Worm (Caenorhabditis elegans) whole organism, L4 larva: ENCODE measurements around the gene F37C12.18.
A peak's percentile ranks its signal among the peaks of the same experiment; 100 is the strongest.

Source experiments
- D1046.2 ChIP-seq: fragments of 200-800 bp; sonication (Bioruptor generic); IDR thresholded peaks from 2 replicates; pipeline ENCODE4 v1.3.6; 2022; ENCODE audit warnings: missing genetic modification characterization, missing compliant biosample characterization
- F37D6.2 ChIP-seq: sonication (generic microtip); optimal IDR thresholded peaks from 2 replicates; lab custom pipeline; 2016; ENCODE audit warnings: mild to moderate bottlenecking, missing genetic modification characterization, missing compliant biosample characterization
- F49E8.2 ChIP-seq: sonication (generic microtip); optimal IDR thresholded peaks from 2 replicates; lab custom pipeline; 2016; ENCODE audit warnings: missing compliant biosample characterization, mild to moderate bottlenecking, missing genetic modification characterization, borderline replicate concordance
- R02D3.7 ChIP-seq: fragments of 150-350 bp; sonication (generic microtip); optimal IDR thresholded peaks from 3 replicates; lab custom pipeline; 2014; ENCODE audit warnings: missing biosample characterization, missing genetic modification characterization
- Y105C5A.15 ChIP-seq: fragments of 200-800 bp; sonication (Bioruptor generic); IDR thresholded peaks from 2 replicates; pipeline ENCODE4 v1.3.6; 2022; ENCODE audit warnings: missing genetic modification characterization, missing compliant biosample characterization
- Y75B8A.6 ChIP-seq: fragments of 200-800 bp; sonication (Bioruptor generic); IDR thresholded peaks from 2 replicates; pipeline ENCODE4 v1.3.6; 2022; ENCODE audit warnings: missing genetic modification reagents, missing genetic modification characterization, missing compliant biosample characterization
- ZK546.5 ChIP-seq, 2 experiments: sonication (generic microtip); optimal IDR thresholded peaks; 2 replicates each; lab custom pipeline; 2017; ENCODE audit warnings: missing biosample characterization in 2 of 2, missing genetic modification characterization in 2 of 2
- aha-1 ChIP-seq: fragments of 150-350 bp; peaks from one replicate; lab custom pipeline; 2014; ENCODE audit warnings: missing biosample characterization, missing genetic modification characterization
- aly-2 ChIP-seq: sonication (generic microtip); optimal IDR thresholded peaks from 2 replicates; lab custom pipeline; 2018; ENCODE audit warnings: missing biosample characterization, missing genetic modification characterization
- ama-1 ChIP-seq: fragments of 150-350 bp; optimal IDR thresholded peaks from 2 replicates; lab custom pipeline; 2014; ENCODE audit warnings: inconsistent platforms, mixed read lengths
- arid-1 ChIP-seq: fragments of 200-800 bp; sonication (Bioruptor generic); conservative IDR thresholded peaks from 2 replicates; pipeline ENCODE4 v1.3.6; 2022; ENCODE audit warnings: missing genetic modification reagents, missing genetic modification characterization, missing compliant biosample characterization
- ceh-44 ChIP-seq: fragments of 200-800 bp; sonication (Bioruptor generic); IDR thresholded peaks from 2 replicates; pipeline ENCODE4 v1.3.6; 2022; ENCODE audit warnings: missing genetic modification reagents, missing genetic modification characterization, missing compliant biosample characterization
- ceh-62 ChIP-seq: sonication (generic microtip); optimal IDR thresholded peaks from 2 replicates; lab custom pipeline; 2017; ENCODE audit warnings: missing biosample characterization, missing genetic modification characterization
- ceh-82 ChIP-seq: sonication (generic microtip); optimal IDR thresholded peaks from 2 replicates; lab custom pipeline; 2017; ENCODE audit warnings: missing biosample characterization, missing genetic modification characterization
- ctbp-1 ChIP-seq: fragments of 200-800 bp; sonication (Bioruptor generic); IDR thresholded peaks from 2 replicates; pipeline ENCODE4 v1.3.6; 2022; ENCODE audit warnings: missing genetic modification reagents, missing genetic modification characterization, missing compliant biosample characterization
- duxl-1 ChIP-seq: sonication (generic microtip); optimal IDR thresholded peaks from 2 replicates; lab custom pipeline; 2016; ENCODE audit warnings: mild to moderate bottlenecking, missing genetic modification characterization, moderate library complexity, missing compliant biosample characterization; ENCODE audit not compliant: poor library complexity
- egl-27 ChIP-seq: sonication (generic microtip); optimal IDR thresholded peaks from 3 replicates; lab custom pipeline; 2017; ENCODE audit warnings: missing biosample characterization, missing genetic modification reagents, missing genetic modification characterization
- egl-43 ChIP-seq: fragments of 200-800 bp; sonication (Bioruptor generic); IDR thresholded peaks from 2 replicates; pipeline ENCODE4 v1.3.6; 2022; ENCODE audit warnings: missing genetic modification reagents, missing genetic modification characterization, missing compliant biosample characterization
- hlh-11 ChIP-seq: fragments of 200-800 bp; sonication (Bioruptor generic); optimal IDR thresholded peaks from 2 replicates; lab custom pipeline; 2018; ENCODE audit warnings: mild to moderate bottlenecking, missing genetic modification characterization, missing compliant biosample characterization
- hlh-30 ChIP-seq: sonication (generic microtip); optimal IDR thresholded peaks from 2 replicates; lab custom pipeline; 2017; ENCODE audit warnings: antibody characterized with exemption, mild to moderate bottlenecking, missing genetic modification characterization, missing compliant biosample characterization; ENCODE audit not compliant: insufficient read depth
- lim-7 ChIP-seq: fragments of 200-800 bp; sonication (Bioruptor generic); IDR thresholded peaks from 2 replicates; pipeline ENCODE4 v1.3.6; 2022; ENCODE audit warnings: missing genetic modification characterization, missing compliant biosample characterization
- lin-13 ChIP-seq: fragments of 150-350 bp; optimal IDR thresholded peaks from 2 replicates; lab custom pipeline; 2014; ENCODE audit warnings: missing biosample characterization, missing genetic modification reagents, missing genetic modification characterization
- lin-15B ChIP-seq: fragments of 150-350 bp; sonication (generic microtip); optimal IDR thresholded peaks from 3 replicates; lab custom pipeline; 2014; ENCODE audit warnings: missing biosample characterization, missing genetic modification characterization
- lin-29 ChIP-seq: fragments of 200-800 bp; sonication (Bioruptor generic); IDR thresholded peaks from 2 replicates; pipeline ENCODE4 v1.3.6; 2022; ENCODE audit warnings: missing genetic modification reagents, missing genetic modification characterization, missing compliant biosample characterization
- lin-38 ChIP-seq: fragments of 200-800 bp; sonication (Bioruptor generic); IDR thresholded peaks from 2 replicates; pipeline ENCODE4 v1.3.6; 2022; ENCODE audit warnings: missing genetic modification reagents, missing genetic modification characterization, missing compliant biosample characterization
- lir-3 ChIP-seq: sonication (generic microtip); optimal IDR thresholded peaks from 2 replicates; lab custom pipeline; 2016; ENCODE audit warnings: mild to moderate bottlenecking, missing genetic modification characterization, missing compliant biosample characterization
- mdl-1 ChIP-seq, 2 experiments: fragments of 150-350 bp in 1 of 2; sonication (generic microtip) in 1 of 2; optimal IDR thresholded peaks; 2 replicates each; lab custom pipeline; 2014 to 2017; ENCODE audit warnings: missing biosample characterization in 2 of 2, missing genetic modification characterization in 2 of 2
- mep-1 ChIP-seq: fragments of 150-350 bp; sonication (generic microtip); optimal IDR thresholded peaks from 3 replicates; lab custom pipeline; 2014; ENCODE audit warnings: missing biosample characterization, missing genetic modification characterization
- mes-2 ChIP-seq: sonication (generic microtip); optimal IDR thresholded peaks from 2 replicates; lab custom pipeline; 2016; ENCODE audit warnings: missing genotype, mild to moderate bottlenecking, missing genetic modification characterization, missing compliant biosample characterization; ENCODE audit not compliant: poor library complexity, severe bottlenecking
- mxl-3 ChIP-seq: fragments of 200-800 bp; sonication (Bioruptor generic); optimal IDR thresholded peaks from 2 replicates; lab custom pipeline; 2018; ENCODE audit warnings: mild to moderate bottlenecking, missing genetic modification characterization, missing compliant biosample characterization
- nhr-10 ChIP-seq: fragments of 150-350 bp; optimal IDR thresholded peaks from 2 replicates; lab custom pipeline; 2014; ENCODE audit warnings: missing biosample characterization, missing genetic modification characterization
- nhr-237 ChIP-seq: sonication (generic microtip); optimal IDR thresholded peaks from 2 replicates; lab custom pipeline; 2017; ENCODE audit warnings: missing biosample characterization, missing genetic modification characterization
- nhr-41 ChIP-seq: fragments of 200-800 bp; sonication (Bioruptor generic); IDR thresholded peaks from 2 replicates; pipeline ENCODE4 v1.3.6; 2022; ENCODE audit warnings: missing genetic modification reagents, missing genetic modification characterization, missing compliant biosample characterization
- nhr-76 ChIP-seq: fragments of 150-350 bp; optimal IDR thresholded peaks from 2 replicates; lab custom pipeline; 2014; ENCODE audit warnings: missing biosample characterization, missing genetic modification characterization
- pha-4 ChIP-seq, 2 experiments: fragments of 150-350 bp in 1 of 2; fragments of 200-800 bp in 1 of 2; sonication (Bioruptor generic) in 1 of 2; IDR thresholded peaks in 1 of 2; optimal IDR thresholded peaks in 1 of 2; 2 replicates each; pipeline versions ENCODE4 v1.3.6 to Lab custom; 2014 to 2022; ENCODE audit warnings: missing genetic modification characterization in 2 of 2, missing genetic modification reagents in 2 of 2, missing biosample characterization in 1 of 2, missing compliant biosample characterization in 1 of 2
- php-3 ChIP-seq: fragments of 200-800 bp; sonication (Bioruptor generic); IDR thresholded peaks from 2 replicates; pipeline ENCODE4 v1.3.6; 2022; ENCODE audit warnings: missing genetic modification reagents, missing genetic modification characterization, missing compliant biosample characterization
- rbr-2 ChIP-seq: sonication (generic microtip); optimal IDR thresholded peaks from 2 replicates; lab custom pipeline; 2016; ENCODE audit warnings: missing genotype, missing genetic modification characterization, missing compliant biosample characterization
- skn-1 ChIP-seq: fragments of 150-350 bp; optimal IDR thresholded peaks from 2 replicates; lab custom pipeline; 2014; ENCODE audit warnings: missing biosample characterization, missing genetic modification characterization
- snpc-4 ChIP-seq: fragments of 150-350 bp; optimal IDR thresholded peaks from 2 replicates; lab custom pipeline; 2014; ENCODE audit warnings: missing biosample characterization, missing genetic modification characterization
- spr-1 ChIP-seq: sonication (generic microtip); optimal IDR thresholded peaks from 2 replicates; lab custom pipeline; 2016; ENCODE audit warnings: mild to moderate bottlenecking, missing genetic modification characterization, missing compliant biosample characterization
- spr-3 ChIP-seq: fragments of 200-800 bp; sonication (Bioruptor generic); optimal IDR thresholded peaks from 2 replicates; lab custom pipeline; 2018; ENCODE audit warnings: mild to moderate bottlenecking, missing genetic modification characterization, missing compliant biosample characterization
- unc-62 ChIP-seq, 3 experiments: fragments of 150-350 bp in 1 of 3; sonication (generic microtip); optimal IDR thresholded peaks in 2 of 3; peaks in 1 of 3; 1 replicate in 1 of 3; 2 replicates in 2 of 3; lab custom pipeline; 2014 to 2017; ENCODE audit warnings: missing biosample characterization in 3 of 3, missing genetic modification characterization in 3 of 3, missing genetic modification reagents in 3 of 3, missing genotype in 1 of 3
- vab-7 ChIP-seq: fragments of 200-800 bp; sonication (Bioruptor generic); IDR thresholded peaks from 2 replicates; pipeline ENCODE4 v1.3.6; 2022; ENCODE audit warnings: missing genetic modification reagents, missing genetic modification characterization, missing compliant biosample characterization
- zag-1 ChIP-seq: fragments of 150-350 bp; optimal IDR thresholded peaks from 2 replicates; lab custom pipeline; 2014; ENCODE audit warnings: missing biosample characterization, missing genetic modification characterization
- zfp-2 ChIP-seq: sonication (generic microtip); optimal IDR thresholded peaks from 2 replicates; lab custom pipeline; 2016; ENCODE audit warnings: mild to moderate bottlenecking, missing genetic modification characterization, missing compliant biosample characterization
- zip-11 ChIP-seq: fragments of 200-800 bp; sonication (Bioruptor generic); IDR thresholded peaks from 2 replicates; pipeline ENCODE4 v1.3.6; 2022; ENCODE audit warnings: missing genetic modification characterization, missing compliant biosample characterization
- zip-2 ChIP-seq: fragments of 150-350 bp; optimal IDR thresholded peaks from 2 replicates; lab custom pipeline; 2014; ENCODE audit warnings: missing biosample characterization, missing genetic modification characterization
- ztf-11 ChIP-seq: fragments of 150-350 bp; optimal IDR thresholded peaks from 2 replicates; lab custom pipeline; 2014; ENCODE audit warnings: missing biosample characterization, missing genetic modification characterization

F37C12.18 gene

ce11 chrIII:7159246-7159645 is 36.0 kb downstream of the F37C12.18 start:
- TF ChIP-seq aha-1 (tag; lab: Kevin White, UChicago) = peak; percentile 66
- TF ChIP-seq mep-1 (tag; lab: Kevin White, UChicago) = no peak
- TF ChIP-seq unc-62 (GFP tag; optimal IDR thresholded peaks at IDR 0.05 in 1 of 2; lab: Kevin White, UChicago) = peak in 1 of 2 experiments; percentile 64
- TF ChIP-seq unc-62 (tag; optimal IDR thresholded peaks at IDR 0.05; lab: Kevin White, UChicago) = no peak

- no peak for TF ChIP-seq snpc-4
- TF ChIP-seq ctbp-1 (GFP tag; lab: Robert Waterston, UW) = no peak
- TF ChIP-seq ama-1 = peak; percentile 28
- TF ChIP-seq ZK546.5 (tag; optimal IDR thresholded peaks at IDR 0.05; lab: Kevin White, UChicago) = no peak
- no peak for TF ChIP-seq skn-1
- TF ChIP-seq egl-43 = no peak
- no peak for TF ChIP-seq vab-7 (GFP tag; lab: Robert Waterston, UW)
- no peak for TF ChIP-seq lin-38 (GFP tag; lab: Robert Waterston, UW)
- no peak for TF ChIP-seq F37D6.2 (tag; lab: Kevin White, UChicago)
Measured at ce11 chrIII:7158709-7159108, 36.5 kb downstream of the F37C12.18 start, which contains the start of gene nuo-4. nuo-4 (minus strand) TSS chrIII:7158809.

- no peak for TF ChIP-seq aly-2 (tag; lab: Kevin White, UChicago)
- TF ChIP-seq zip-2 (tag; lab: Kevin White, UChicago) = peak; percentile 59
- TF ChIP-seq pha-4 (GFP tag; IDR thresholded peaks at IDR 0.05; lab: Robert Waterston, UW) = peak; percentile 78
- TF ChIP-seq pha-4 (tag; optimal IDR thresholded peaks at IDR 0.05; lab: Kevin White, UChicago) = peak; percentile 96
- peak; percentile 93 for TF ChIP-seq aha-1 (tag; lab: Kevin White, UChicago)
- no peak for TF ChIP-seq R02D3.7 (tag; lab: Kevin White, UChicago)
- peak; percentile 94 for TF ChIP-seq mep-1 (tag; lab: Kevin White, UChicago)
- no peak for TF ChIP-seq egl-27 (tag; lab: Kevin White, UChicago)
- TF ChIP-seq spr-1 (tag; lab: Kevin White, UChicago) = peak; percentile 77
- TF ChIP-seq zip-11 = no peak
- peak; percentile 66 for TF ChIP-seq mxl-3
- TF ChIP-seq ceh-62 (tag; lab: Kevin White, UChicago) = no peak
- TF ChIP-seq zag-1 = no peak
- no peak for TF ChIP-seq ceh-82 (tag; lab: Kevin White, UChicago)
- TF ChIP-seq arid-1 (GFP tag; lab: Robert Waterston, UW) = peak; percentile 60
- TF ChIP-seq php-3 = peak; percentile 82
- TF ChIP-seq Y105C5A.15 (GFP tag; lab: Robert Waterston, UW) = no peak
- no peak for TF ChIP-seq F49E8.2 (tag; lab: Kevin White, UChicago)
- TF ChIP-seq ceh-44 (GFP tag; lab: Robert Waterston, UW) = no peak
- no peak for TF ChIP-seq lim-7 (GFP tag; lab: Robert Waterston, UW)
- TF ChIP-seq ztf-11 (tag; lab: Kevin White, UChicago) = no peak
- TF ChIP-seq zfp-2 = peak; percentile 54
- TF ChIP-seq skn-1 = no peak
- peak; percentile 40 for TF ChIP-seq lir-3 (tag; lab: Kevin White, UChicago)
- TF ChIP-seq nhr-10 (tag; lab: Kevin White, UChicago) = peak; percentile 75
- TF ChIP-seq D1046.2 (GFP tag; lab: Robert Waterston, UW) = no peak
- peak; percentile 85 for TF ChIP-seq mes-2 (tag; lab: Kevin White, UChicago)
- TF ChIP-seq nhr-76 (tag; lab: Kevin White, UChicago) = peak; percentile 54
- 0 out of 2 replicates have a peak, but pooled peaks have one; percentile 18 for TF ChIP-seq lin-29 (GFP tag; lab: Robert Waterston, UW)
- TF ChIP-seq duxl-1 (tag; lab: Kevin White, UChicago) = peak; percentile 63
- TF ChIP-seq spr-3 (GFP tag; lab: Kevin White, UChicago) = peak; percentile 20
- TF ChIP-seq mdl-1 (tag; optimal IDR thresholded peaks at IDR 0.05; lab: Kevin White, UChicago) = peak; percentile 99
- TF ChIP-seq ZK546.5 (tag; optimal IDR thresholded peaks at IDR 0.05; lab: Kevin White, UChicago) = no peak
- peak; percentile 2 for TF ChIP-seq nhr-237 (tag; lab: Kevin White, UChicago)
- TF ChIP-seq nhr-41 (GFP tag; lab: Robert Waterston, UW) = no peak
- no peak for TF ChIP-seq Y75B8A.6 (GFP tag; lab: Robert Waterston, UW)
- TF ChIP-seq hlh-30 (tag; lab: Kevin White, UChicago) = peak; percentile 98
- peak; percentile 92 for TF ChIP-seq rbr-2
- no peak for TF ChIP-seq lin-13 (GFP tag; lab: Kevin White, UChicago)
- no peak for TF ChIP-seq lin-15B (tag; lab: Kevin White, UChicago)
- peak; percentile 97 for TF ChIP-seq hlh-11 (tag; lab: Kevin White, UChicago)
Measured at ce11 chrIII:7155631-7156030, 39.6 kb downstream of the F37C12.18 start.
